Worm (Caenorhabditis elegans) whole organism, L2 larva: ENCODE measurements around the gene arrd-17.

Experiments used
- aly-2 ChIP-seq: fragments of 150-350 bp; optimal IDR thresholded peaks from 2 replicates; lab custom pipeline; 2014; ENCODE audit warnings: missing biosample characterization, missing genetic modification characterization
- blmp-1 ChIP-seq: sonication (generic microtip); optimal IDR thresholded peaks from 2 replicates; lab custom pipeline; 2017; ENCODE audit warnings: missing genetic modification characterization, mild to moderate bottlenecking, missing compliant biosample characterization, antibody characterized with exemption, moderate library complexity; ENCODE audit not compliant: insufficient read depth
- dmd-4 ChIP-seq: sonication (generic microtip); optimal IDR thresholded peaks from 2 replicates; lab custom pipeline; 2017; ENCODE audit warnings: missing biosample characterization, missing genetic modification characterization
- nhr-129 ChIP-seq: fragments of 150-350 bp; optimal IDR thresholded peaks from 2 replicates; lab custom pipeline; 2014; ENCODE audit warnings: missing biosample characterization, missing genetic modification characterization
- nhr-237 ChIP-seq: fragments of 150-350 bp; optimal IDR thresholded peaks from 2 replicates; lab custom pipeline; 2014; ENCODE audit warnings: missing biosample characterization, missing genetic modification characterization
- nhr-6 ChIP-seq: fragments of 150-350 bp; optimal IDR thresholded peaks from 2 replicates; lab custom pipeline; 2014; ENCODE audit warnings: missing biosample characterization, missing genetic modification characterization
- nhr-77 ChIP-seq: fragments of 150-350 bp; optimal IDR thresholded peaks from 2 replicates; lab custom pipeline; 2014; ENCODE audit warnings: missing biosample characterization, missing genetic modification characterization
- sma-3 ChIP-seq: sonication (generic microtip); optimal IDR thresholded peaks from 2 replicates; lab custom pipeline; 2016; ENCODE audit warnings: missing genetic modification reagents, missing genetic modification characterization, missing compliant biosample characterization
- snpc-4 ChIP-seq: fragments of 150-350 bp; optimal IDR thresholded peaks from 2 replicates; lab custom pipeline; 2014; ENCODE audit warnings: missing biosample characterization, missing genetic modification characterization
- zag-1 ChIP-seq: fragments of 150-350 bp; optimal IDR thresholded peaks from 2 replicates; lab custom pipeline; 2014; ENCODE audit warnings: missing biosample characterization, missing genetic modification characterization

- no peak for TF ChIP-seq dmd-4 (tag; lab: Kevin White, UChicago)
- TF ChIP-seq blmp-1 (tag; lab: Kevin White, UChicago): no peak
- TF ChIP-seq sma-3: no peak
- TF ChIP-seq nhr-77: no peak
- no peak for TF ChIP-seq nhr-129
- no peak for TF ChIP-seq aly-2 (tag; lab: Kevin White, UChicago)
- TF ChIP-seq snpc-4 (tag; lab: Kevin White, UChicago): no peak
- TF ChIP-seq nhr-6 (tag; lab: Kevin White, UChicago): no peak
- TF ChIP-seq nhr-237: no peak
- TF ChIP-seq zag-1 (tag; lab: Kevin White, UChicago): no peak
These were observed 15.4 kb upstream of the arrd-17 start for ce11 chrIII:13645885-13646488.
